Fruit fly (Drosophila melanogaster): ENCODE data around the gene SMC3.

DNA sequence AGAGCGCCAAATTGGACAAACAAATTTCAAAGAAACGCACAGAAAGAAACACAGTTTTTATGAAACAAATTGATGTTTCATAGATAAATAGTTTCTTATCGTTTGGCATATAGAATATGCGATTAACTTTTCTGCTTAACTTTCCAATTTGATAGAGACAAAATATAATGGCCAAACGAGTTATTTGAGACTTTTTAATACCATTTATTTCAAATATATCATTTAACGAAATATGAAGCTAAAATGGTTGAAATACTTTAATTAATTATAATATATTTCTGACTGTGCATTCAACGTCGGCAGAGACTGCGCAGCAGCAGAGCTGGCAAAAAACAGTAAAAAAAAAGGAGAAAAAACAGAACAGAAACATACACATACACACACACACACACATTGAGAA lies 7.7 kb downstream of the SMC3 start:
- TF ChIP-seq CG8119 (GFP tag; IDR thresholded peaks at IDR 0.05) (peak; percentile 61), CG10669 (GFP tag; optimal IDR thresholded peaks at IDR 0.05) (peak; percentile 19), fd85E (GFP tag; optimal IDR thresholded peaks at IDR 0.05) (no peak), CG34406 (GFP tag; optimal IDR thresholded peaks at IDR 0.05) (no peak), CG11902 (GFP tag; optimal IDR thresholded peaks at IDR 0.05) (no peak), Sox14 (GFP tag; optimal IDR thresholded peaks at IDR 0.05) (no peak), CG6808 (GFP tag; optimal IDR thresholded peaks at IDR 0.05) (no peak), pdm3 (GFP tag; optimal IDR thresholded peaks at IDR 0.05) (peak; percentile 39)

All from whole organism, prepupa.